Worm (Caenorhabditis elegans) whole organism, L3 larva: ENCODE results near the gene Y51H7C.10.

ENCODE experiments used
- ZK546.5 ChIP-seq: sonication (generic microtip); optimal IDR thresholded peaks from 2 replicates; lab custom pipeline; 2017; ENCODE audit warnings: missing biosample characterization, missing genetic modification characterization
- egl-27 ChIP-seq: sonication (generic microtip); optimal IDR thresholded peaks from 4 replicates; lab custom pipeline; 2017; ENCODE audit warnings: missing biosample characterization, missing genetic modification reagents, missing genetic modification characterization
- elt-1 ChIP-seq: fragments of 150-350 bp; optimal IDR thresholded peaks from 2 replicates; lab custom pipeline; 2014; ENCODE audit warnings: missing biosample characterization, missing genetic modification characterization
- lin-15B ChIP-seq: fragments of 150-350 bp; optimal IDR thresholded peaks from 2 replicates; lab custom pipeline; 2014; ENCODE audit warnings: missing biosample characterization, missing genetic modification characterization
- nfya-1 ChIP-seq: sonication (generic microtip); optimal IDR thresholded peaks from 2 replicates; lab custom pipeline; 2017; ENCODE audit warnings: missing genetic modification characterization, mild to moderate bottlenecking, missing compliant biosample characterization, antibody characterized with exemption, moderate library complexity; ENCODE audit not compliant: insufficient read depth
- nhr-11 ChIP-seq: fragments of 150-350 bp; optimal IDR thresholded peaks from 2 replicates; lab custom pipeline; 2014; ENCODE audit warnings: missing biosample characterization, missing genetic modification characterization
- nhr-77 ChIP-seq: fragments of 150-350 bp; optimal IDR thresholded peaks from 2 replicates; lab custom pipeline; 2014; ENCODE audit warnings: missing biosample characterization, missing genetic modification characterization

ce11 chrII:1372966-1373365 lies 50.6 kb downstream of the Y51H7C.10 start:
- TF ChIP-seq egl-27 (tag; lab: Kevin White, UChicago) (no peak), nfya-1 (peak; percentile 83), ZK546.5 (tag; lab: Kevin White, UChicago) (no peak), nhr-77 (tag; lab: Kevin White, UChicago) (no peak), nhr-11 (tag; lab: Kevin White, UChicago) (no peak), lin-15B (tag; lab: Kevin White, UChicago) (no peak), elt-1 (no peak)
